Fruit fly (Drosophila melanogaster) whole organism, prepupa: ENCODE results near the gene kibra.

Experiments used
- Blimp-1 ChIP-seq: fragments of 200-800 bp; sonication (Bioruptor generic); optimal IDR thresholded peaks from 3 replicates; lab custom pipeline; 2017; ENCODE audit warnings: missing biosample characterization, missing genetic modification characterization, mild to moderate bottlenecking, moderate library complexity, missing genetic modification reagents
- CG10631 ChIP-seq: fragments of 200-800 bp; sonication (Bioruptor generic); optimal IDR thresholded peaks from 2 replicates; lab custom pipeline; 2016; ENCODE audit warnings: missing biosample characterization, missing genetic modification characterization
- CG10669 ChIP-seq: fragments of 200-800 bp; sonication (Bioruptor generic); optimal IDR thresholded peaks from 3 replicates; lab custom pipeline; 2018; ENCODE audit warnings: missing biosample characterization, mild to moderate bottlenecking, missing genetic modification characterization, moderate library complexity
- CG11294 ChIP-seq: fragments of 200-800 bp; sonication (Bioruptor generic); IDR thresholded peaks from 2 replicates; pipeline ENCODE4 v1.3.6; 2022; ENCODE audit warnings: missing biosample characterization, missing genetic modification characterization
- CG11762 ChIP-seq: fragments of 200-800 bp; sonication (Bioruptor generic); optimal IDR thresholded peaks from 3 replicates; lab custom pipeline; 2016; ENCODE audit warnings: missing biosample characterization, missing genetic modification characterization; ENCODE audit not compliant: insufficient read depth
- CG11902 ChIP-seq: fragments of 200-800 bp; sonication (Bioruptor generic); optimal IDR thresholded peaks from 3 replicates; lab custom pipeline; 2016; ENCODE audit warnings: missing biosample characterization, missing genetic modification characterization
- CG15336 ChIP-seq: fragments of 200-800 bp; sonication (Bioruptor generic); IDR thresholded peaks from 2 replicates; pipeline ENCODE4 v1.3.6; 2022; ENCODE audit warnings: missing biosample characterization, missing genetic modification characterization
- CG1621 ChIP-seq: fragments of 200-800 bp; sonication (Bioruptor generic); optimal IDR thresholded peaks from 3 replicates; lab custom pipeline; 2018; ENCODE audit warnings: missing biosample characterization, mild to moderate bottlenecking, missing genetic modification characterization
- CG16779 ChIP-seq: fragments of 200-800 bp; sonication (Bioruptor generic); optimal IDR thresholded peaks from 3 replicates; lab custom pipeline; 2017; ENCODE audit warnings: missing biosample characterization, mild to moderate bottlenecking, missing genetic modification characterization
- CG31627 ChIP-seq: fragments of 200-800 bp; sonication (Bioruptor generic); optimal IDR thresholded peaks from 3 replicates; lab custom pipeline; 2016; ENCODE audit warnings: missing biosample characterization, missing genetic modification characterization
- CG34406 ChIP-seq: fragments of 200-800 bp; sonication (Bioruptor generic); optimal IDR thresholded peaks from 3 replicates; lab custom pipeline; 2016; ENCODE audit warnings: missing biosample characterization, missing genetic modification characterization
- CG6163 ChIP-seq: fragments of 200-800 bp; sonication (Bioruptor generic); IDR thresholded peaks from 3 replicates; pipeline ENCODE4 v1.3.6; 2022; ENCODE audit warnings: missing biosample characterization, missing genetic modification characterization
- CG6808 ChIP-seq: fragments of 200-800 bp; sonication (Bioruptor generic); optimal IDR thresholded peaks from 3 replicates; lab custom pipeline; 2017; ENCODE audit warnings: missing biosample characterization, missing genetic modification characterization, mild to moderate bottlenecking, moderate library complexity, missing genetic modification reagents
- CG6854 ChIP-seq: fragments of 200-800 bp; sonication (Bioruptor generic); optimal IDR thresholded peaks from 2 replicates; lab custom pipeline; 2017; ENCODE audit warnings: missing biosample characterization, mild to moderate bottlenecking, missing genetic modification characterization
- CG8119 ChIP-seq: fragments of 200-800 bp; sonication (Bioruptor generic); IDR thresholded peaks from 3 replicates; pipeline ENCODE4 v1.3.6; 2022; ENCODE audit warnings: missing biosample characterization, missing genetic modification characterization
- CG8632 ChIP-seq: fragments of 200-800 bp; sonication (Bioruptor generic); optimal IDR thresholded peaks from 3 replicates; lab custom pipeline; 2016; ENCODE audit warnings: missing biosample characterization, missing genetic modification characterization
- Eip75B ChIP-seq: fragments of 200-800 bp; sonication (Bioruptor generic); optimal IDR thresholded peaks from 3 replicates; lab custom pipeline; 2016; ENCODE audit warnings: missing biosample characterization, missing genetic modification characterization
- Eip78C ChIP-seq: fragments of 200-800 bp; sonication (Bioruptor generic); peaks from one replicate; lab custom pipeline; 2016; ENCODE audit warnings: missing biosample characterization, missing genetic modification characterization
- Eip93F ChIP-seq: fragments of 200-800 bp; sonication (Bioruptor generic); optimal IDR thresholded peaks from 2 replicates; lab custom pipeline; 2016; ENCODE audit warnings: missing biosample characterization, mild to moderate bottlenecking, missing genetic modification characterization
- Ets21C ChIP-seq: fragments of 200-800 bp; sonication (Bioruptor generic); optimal IDR thresholded peaks from 3 replicates; lab custom pipeline; 2016; ENCODE audit warnings: missing biosample characterization, missing genetic modification characterization
- Ets96B ChIP-seq: fragments of 200-800 bp; optimal IDR thresholded peaks from 2 replicates; lab custom pipeline; 2019; ENCODE audit warnings: missing biosample characterization, mild to moderate bottlenecking, missing genetic modification characterization, moderate library complexity
- Hr38 ChIP-seq: sonication (Bioruptor generic); optimal IDR thresholded peaks from 2 replicates; lab custom pipeline; 2016; ENCODE audit warnings: missing biosample characterization, missing genetic modification characterization
- Hr39 ChIP-seq: fragments of 200-800 bp; sonication (Bioruptor generic); optimal IDR thresholded peaks from 2 replicates; lab custom pipeline; 2016; ENCODE audit warnings: missing biosample characterization, missing genetic modification characterization
- Hr4 ChIP-seq: fragments of 200-800 bp; sonication (Bioruptor generic); optimal IDR thresholded peaks from 3 replicates; lab custom pipeline; 2016; ENCODE audit warnings: missing biosample characterization, missing genetic modification characterization
- Lpt ChIP-seq: fragments of 200-800 bp; sonication (Bioruptor generic); optimal IDR thresholded peaks from 3 replicates; lab custom pipeline; 2016; ENCODE audit warnings: missing biosample characterization, missing genetic modification characterization
- OdsH ChIP-seq: fragments of 200-800 bp; sonication (Bioruptor generic); optimal IDR thresholded peaks from 3 replicates; lab custom pipeline; 2016; ENCODE audit warnings: missing biosample characterization, missing genetic modification characterization
- Smox ChIP-seq: fragments of 200-800 bp; sonication (Bioruptor generic); optimal IDR thresholded peaks from 3 replicates; lab custom pipeline; 2016; ENCODE audit warnings: missing biosample characterization, missing genetic modification characterization
- Sox102F ChIP-seq: fragments of 200-800 bp; sonication (Bioruptor generic); optimal IDR thresholded peaks from 2 replicates; lab custom pipeline; 2016; ENCODE audit warnings: missing biosample characterization, mild to moderate bottlenecking, missing genetic modification characterization
- Sox14 ChIP-seq: fragments of 200-800 bp; sonication (Bioruptor generic); optimal IDR thresholded peaks from 3 replicates; lab custom pipeline; 2016; ENCODE audit warnings: missing biosample characterization, missing genetic modification characterization
- Sox15 ChIP-seq: fragments of 200-800 bp; sonication (Bioruptor generic); optimal IDR thresholded peaks from 3 replicates; lab custom pipeline; 2016; ENCODE audit warnings: missing biosample characterization, missing genetic modification characterization
- cyc ChIP-seq: fragments of 200-800 bp; sonication (Bioruptor generic); optimal IDR thresholded peaks from 3 replicates; lab custom pipeline; 2016; ENCODE audit warnings: missing biosample characterization, missing genetic modification characterization
- dac ChIP-seq: fragments of 200-800 bp; sonication (Bioruptor generic); optimal IDR thresholded peaks from 2 replicates; lab custom pipeline; 2017; ENCODE audit warnings: missing biosample characterization, mild to moderate bottlenecking, missing genetic modification characterization
- eg ChIP-seq: fragments of 200-800 bp; sonication (Bioruptor generic); IDR thresholded peaks from 3 replicates; pipeline ENCODE4 v1.3.6; 2022; ENCODE audit warnings: missing biosample characterization, missing genetic modification characterization
- esn ChIP-seq: fragments of 200-800 bp; sonication (Bioruptor generic); optimal IDR thresholded peaks from 2 replicates; lab custom pipeline; 2016; ENCODE audit warnings: missing biosample characterization, mild to moderate bottlenecking, missing genetic modification characterization, moderate library complexity
- fd59A ChIP-seq: fragments of 200-800 bp; sonication (Bioruptor generic); optimal IDR thresholded peaks from 2 replicates; lab custom pipeline; 2017; ENCODE audit warnings: missing biosample characterization, mild to moderate bottlenecking, missing genetic modification characterization, missing genetic modification reagents
- fd85E ChIP-seq: fragments of 200-800 bp; sonication (Bioruptor generic); optimal IDR thresholded peaks from 3 replicates; lab custom pipeline; 2016; ENCODE audit warnings: missing biosample characterization, missing genetic modification characterization
- lz ChIP-seq: fragments of 200-800 bp; sonication (Bioruptor generic); optimal IDR thresholded peaks from 3 replicates; lab custom pipeline; 2016; ENCODE audit warnings: missing biosample characterization, missing genetic modification characterization
- net ChIP-seq: fragments of 200-800 bp; sonication (Bioruptor generic); optimal IDR thresholded peaks from 3 replicates; lab custom pipeline; 2016; ENCODE audit warnings: missing biosample characterization, missing genetic modification characterization
- pdm3 ChIP-seq: fragments of 200-800 bp; sonication (Bioruptor generic); optimal IDR thresholded peaks from 3 replicates; lab custom pipeline; 2016; ENCODE audit warnings: missing biosample characterization, missing genetic modification characterization
- salr ChIP-seq, 2 experiments: fragments of 200-800 bp; sonication (Bioruptor generic); optimal IDR thresholded peaks; 3 replicates each; lab custom pipeline; 2016 to 2018; ENCODE audit warnings: missing biosample characterization in 2 of 2, missing genetic modification characterization in 2 of 2, mild to moderate bottlenecking in 1 of 2
- spab ChIP-seq: fragments of 200-800 bp; sonication (Bioruptor generic); optimal IDR thresholded peaks from 2 replicates; lab custom pipeline; 2017; ENCODE audit warnings: missing biosample characterization, mild to moderate bottlenecking, missing genetic modification characterization, missing genetic modification reagents
- svp ChIP-seq: fragments of 200-800 bp; sonication (Bioruptor generic); peaks from one replicate; lab custom pipeline; 2016; ENCODE audit warnings: missing biosample characterization, missing genetic modification characterization
- topi ChIP-seq: fragments of 200-800 bp; sonication (Bioruptor generic); optimal IDR thresholded peaks from 3 replicates; lab custom pipeline; 2016; ENCODE audit warnings: missing biosample characterization, missing genetic modification characterization
- vri ChIP-seq: fragments of 200-800 bp; sonication (Bioruptor generic); optimal IDR thresholded peaks from 3 replicates; lab custom pipeline; 2016; ENCODE audit warnings: missing biosample characterization, mild to moderate bottlenecking, missing genetic modification characterization

The kibra gene

dm6 chr3R:14651076-14651662, 72.9 kb downstream of the kibra start (continued):
- TF ChIP-seq net (GFP tag; lab: Kevin White, UChicago) (no peak), Eip78C (no peak), pdm3 (GFP tag; lab: Kevin White, UChicago) (no peak), vri (GFP tag; lab: Kevin White, UChicago) (no peak), Eip75B (peak; percentile 7), Sox15 (GFP tag; lab: Kevin White, UChicago) (no peak), Hr4 (GFP tag; lab: Kevin White, UChicago) (no peak), cyc (GFP tag; lab: Kevin White, UChicago) (no peak), Blimp-1 (no peak), Hr39 (GFP tag; lab: Kevin White, UChicago) (no peak), fd85E (GFP tag; lab: Kevin White, UChicago) (no peak)

dm6 chr3R:14650367-14650766, 73.7 kb downstream of the kibra start:
- TF ChIP-seq Ets96B (tag; lab: Kevin White, UChicago): no peak
- no peak for TF ChIP-seq CG8119
- TF ChIP-seq CG16779 (tag; lab: Kevin White, UChicago): no peak
- TF ChIP-seq dac: no peak
- TF ChIP-seq fd85E (GFP tag; lab: Kevin White, UChicago): no peak
- no peak for TF ChIP-seq topi (GFP tag; lab: Kevin White, UChicago)
- no peak for TF ChIP-seq CG1621
- TF ChIP-seq net (GFP tag; lab: Kevin White, UChicago): no peak
- no peak for TF ChIP-seq CG6808
- TF ChIP-seq Hr38 (GFP tag; lab: Kevin White, UChicago): no peak
- no peak for TF ChIP-seq eg (GFP tag; lab: Robert Waterston, UW)
- no peak for TF ChIP-seq Lpt
- TF ChIP-seq CG31627 (GFP tag; lab: Kevin White, UChicago): no peak
- TF ChIP-seq pdm3 (GFP tag; lab: Kevin White, UChicago): no peak
- TF ChIP-seq CG11294: no peak
- TF ChIP-seq fd59A (GFP tag; lab: Kevin White, UChicago): no peak
- TF ChIP-seq CG11902: no peak
- TF ChIP-seq Eip93F (GFP tag; lab: Kevin White, UChicago): no peak
- no peak for TF ChIP-seq CG6854
- no peak for TF ChIP-seq Sox14 (GFP tag; lab: Kevin White, UChicago)

dm6 chr3R:14649307-14650239, 74.5 kb downstream of the kibra start:
- no peak for TF ChIP-seq Hr38 (GFP tag; lab: Kevin White, UChicago)
- TF ChIP-seq spab (GFP tag; lab: Kevin White, UChicago): peak; percentile 61
- peak; percentile 55 for TF ChIP-seq fd59A (GFP tag; lab: Kevin White, UChicago)
- no peak for TF ChIP-seq Smox (GFP tag; lab: Kevin White, UChicago)
- peak; percentile 87 for TF ChIP-seq CG8119
- peak; percentile 70 for TF ChIP-seq Ets96B (tag; lab: Kevin White, UChicago)
- peak; percentile 85 for TF ChIP-seq Sox14 (GFP tag; lab: Kevin White, UChicago)
- TF ChIP-seq Ets21C (GFP tag; lab: Kevin White, UChicago): peak; percentile 78
- peak; percentile 70 for TF ChIP-seq Sox15 (GFP tag; lab: Kevin White, UChicago)
- TF ChIP-seq CG6163: peak; percentile 70
- TF ChIP-seq lz (GFP tag; lab: Kevin White, UChicago): peak; percentile 87
- peak; percentile 49 for TF ChIP-seq CG11762 (GFP tag; lab: Kevin White, UChicago)
- peak; percentile 75 for TF ChIP-seq CG10631 (GFP tag; lab: Kevin White, UChicago)
- peak; percentile 32 for TF ChIP-seq CG11902
- peak; percentile 71 for TF ChIP-seq CG10669 (GFP tag; lab: Kevin White, UChicago)
- peak; percentile 75 for TF ChIP-seq net (GFP tag; lab: Kevin White, UChicago)
- peak; percentile 43 to 90 for TF ChIP-seq salr (GFP tag; optimal IDR thresholded peaks at IDR 0.05; lab: Kevin White, UChicago)
- peak; percentile 91 for TF ChIP-seq esn (GFP tag; lab: Kevin White, UChicago)
- peak; percentile 86 for TF ChIP-seq CG15336 (GFP tag; lab: Robert Waterston, UW)
- TF ChIP-seq CG34406: peak; percentile 83
- TF ChIP-seq fd85E (GFP tag; lab: Kevin White, UChicago): peak; percentile 45
- TF ChIP-seq CG8632 (GFP tag; lab: Kevin White, UChicago): peak; percentile 81
- peak; percentile 90 for TF ChIP-seq svp (GFP tag; lab: Kevin White, UChicago)
- peak; percentile 98 for TF ChIP-seq Eip78C
- peak; percentile 67 for TF ChIP-seq Eip93F (GFP tag; lab: Kevin White, UChicago)
- TF ChIP-seq CG16779 (tag; lab: Kevin White, UChicago): peak; percentile 52
- peak; percentile 73 for TF ChIP-seq CG11294
- TF ChIP-seq Eip75B: peak; percentile 77
- TF ChIP-seq OdsH (GFP tag; lab: Kevin White, UChicago): peak; percentile 86
- peak; percentile 84 for TF ChIP-seq Sox102F (GFP tag; lab: Kevin White, UChicago)
